Worm (Caenorhabditis elegans): ENCODE results near the gene F01D5.1.

- TF ChIP-seq nhr-76 (tag; optimal IDR thresholded peaks at IDR 0.05) (no peak), ceh-82 (tag; optimal IDR thresholded peaks at IDR 0.05) (peak; percentile 55)
These were observed 20.8 kb upstream of the F01D5.1 start for ce11 chrII:14018192-14018591.

Data from whole organism, L3 larva.